Fruit fly (Drosophila melanogaster): ENCODE data around the gene Jhbp3.

DNA sequence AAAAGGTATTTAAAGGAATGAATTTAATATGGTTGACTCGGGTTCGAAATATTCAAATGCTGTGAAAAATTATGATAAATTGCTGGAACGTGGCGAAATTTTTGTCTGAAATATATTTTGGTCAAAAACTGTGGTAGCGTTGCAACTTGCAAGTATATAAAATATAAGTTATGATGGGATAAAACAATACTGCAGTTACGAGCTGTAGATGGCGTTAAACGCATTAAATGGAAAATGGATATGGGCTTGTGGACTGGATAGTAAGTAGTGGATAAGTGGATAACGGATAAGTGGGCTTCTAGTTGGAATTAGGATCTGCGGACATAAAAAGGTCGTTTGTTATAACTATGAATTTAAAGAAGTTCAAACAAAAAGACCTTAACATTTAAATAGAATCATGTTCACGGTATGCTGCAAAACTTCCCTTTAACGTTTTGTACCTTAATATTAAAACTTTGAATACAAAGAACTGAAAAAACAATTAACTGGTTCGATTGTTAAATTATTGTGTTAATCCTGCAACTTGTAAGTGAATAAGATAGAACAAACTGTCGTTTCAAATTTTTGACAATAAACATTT, 14.2 kb upstream of the Jhbp3 start:
- TF ChIP-seq Dll (optimal IDR thresholded peaks at IDR 0.05): no peak
- TF ChIP-seq EcR (GFP tag; optimal IDR thresholded peaks at IDR 0.05): no peak

Measured in whole organism.